Worm (Caenorhabditis elegans) whole organism, late embryonic: ENCODE measurements around the gene nhr-14.

Experiments used
- ceh-18 ChIP-seq: sonication (generic microtip); optimal IDR thresholded peaks from 2 replicates; lab custom pipeline; 2016; ENCODE audit warnings: missing genetic modification characterization, missing compliant biosample characterization
- nhr-11 ChIP-seq: fragments of 150-350 bp; optimal IDR thresholded peaks from 2 replicates; lab custom pipeline; 2014; ENCODE audit warnings: missing biosample characterization, missing genetic modification characterization
- pha-2 ChIP-seq: sonication (generic microtip); optimal IDR thresholded peaks from 2 replicates; lab custom pipeline; 2017; ENCODE audit warnings: mild to moderate bottlenecking, missing genetic modification characterization, missing compliant biosample characterization

DNA sequence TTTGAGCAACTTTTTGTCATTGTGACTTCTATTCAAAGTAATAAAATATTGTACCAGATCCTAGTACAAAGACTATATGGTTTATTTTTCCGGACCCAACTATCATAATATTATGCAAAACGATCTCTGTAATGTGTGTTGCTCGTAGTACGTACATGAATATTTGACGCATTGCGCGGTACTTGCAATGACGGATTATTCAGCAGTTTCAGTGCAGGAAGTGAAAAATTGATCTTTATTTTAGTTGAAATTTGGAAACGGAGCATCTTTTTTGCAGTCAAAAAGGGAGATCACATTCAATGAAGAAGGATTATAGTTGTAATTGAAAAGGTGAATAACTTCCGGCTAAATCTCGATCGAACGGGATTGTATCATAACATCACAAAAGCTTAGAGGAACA is 8.0 kb upstream of the nhr-14 start:
- TF ChIP-seq ceh-18 (tag; lab: Kevin White, UChicago) (no peak), pha-2 (tag; lab: Kevin White, UChicago) (no peak), nhr-11 (no peak)
